Fruit fly (Drosophila melanogaster) whole organism, embryonic: ENCODE data around the gene pix.

ENCODE experiments used
- Antp ChIP-seq: fragments of 200-800 bp; sonication (Bioruptor generic); optimal IDR thresholded peaks from 3 replicates; lab custom pipeline; 2016; ENCODE audit warnings: missing biosample characterization, missing genetic modification characterization
- Asciz ChIP-seq: fragments of 200-800 bp; sonication (Bioruptor generic); optimal IDR thresholded peaks from 2 replicates; lab custom pipeline; 2017; ENCODE audit warnings: missing biosample characterization, mild to moderate bottlenecking, missing genetic modification characterization, missing genetic modification reagents
- Bgb ChIP-seq: fragments of 200-800 bp; sonication (Bioruptor generic); IDR thresholded peaks from 2 replicates; pipeline ENCODE4 v1.3.6; 2022; ENCODE audit warnings: missing biosample characterization, missing genetic modification characterization; ENCODE audit not compliant: partially characterized antibody
- Blimp-1 ChIP-seq: fragments of 200-800 bp; sonication (Bioruptor generic); optimal IDR thresholded peaks from 3 replicates; lab custom pipeline; 2018; ENCODE audit warnings: missing biosample characterization, missing genetic modification characterization, mild to moderate bottlenecking, moderate library complexity, missing genetic modification reagents
- CG10267 ChIP-seq: fragments of 200-800 bp; sonication (Bioruptor generic); optimal IDR thresholded peaks from 2 replicates; lab custom pipeline; 2018; ENCODE audit warnings: missing biosample characterization, mild to moderate bottlenecking, missing genetic modification characterization, moderate library complexity
- CG10565 ChIP-seq: fragments of 200-800 bp; sonication (Bioruptor generic); optimal IDR thresholded peaks from 3 replicates; lab custom pipeline; 2016; ENCODE audit warnings: missing biosample characterization, mild to moderate bottlenecking, missing genetic modification characterization
- CG11093 ChIP-seq: fragments of 200-800 bp; sonication (Bioruptor generic); IDR thresholded peaks from 3 replicates; pipeline ENCODE4 v1.3.6; 2022; ENCODE audit warnings: missing biosample characterization, missing genetic modification characterization
- CG11696 ChIP-seq: fragments of 200-800 bp; sonication (Bioruptor generic); IDR thresholded peaks from 2 replicates; pipeline ENCODE4 v1.3.6; 2022; ENCODE audit warnings: missing biosample characterization, missing genetic modification characterization
- CG12391 ChIP-seq: fragments of 200-800 bp; sonication (Bioruptor generic); optimal IDR thresholded peaks from 3 replicates; lab custom pipeline; 2018; ENCODE audit warnings: missing biosample characterization, mild to moderate bottlenecking, missing genetic modification characterization, moderate library complexity
- CG12942 ChIP-seq: fragments of 200-800 bp; sonication (Bioruptor generic); optimal IDR thresholded peaks from 3 replicates; lab custom pipeline; 2016; ENCODE audit warnings: missing biosample characterization, missing genetic modification characterization
- CG14710 ChIP-seq: fragments of 200-800 bp; sonication (Bioruptor generic); optimal IDR thresholded peaks from 3 replicates; lab custom pipeline; 2019; ENCODE audit warnings: missing biosample characterization, mild to moderate bottlenecking, missing genetic modification characterization, moderate library complexity
- CG14965 ChIP-seq: fragments of 200-800 bp; sonication (Bioruptor generic); optimal IDR thresholded peaks from 2 replicates; lab custom pipeline; 2016; ENCODE audit warnings: missing biosample characterization, missing genetic modification characterization, borderline replicate concordance
- CG15011 ChIP-seq: fragments of 200-800 bp; sonication (Bioruptor generic); optimal IDR thresholded peaks from 3 replicates; lab custom pipeline; 2018; ENCODE audit warnings: missing biosample characterization, mild to moderate bottlenecking, missing genetic modification characterization
- CG15269 ChIP-seq: fragments of 200-800 bp; sonication (Bioruptor generic); optimal IDR thresholded peaks from 2 replicates; lab custom pipeline; 2018; ENCODE audit warnings: missing biosample characterization, mild to moderate bottlenecking, missing genetic modification characterization, moderate library complexity
- CG15601 ChIP-seq: fragments of 200-800 bp; sonication (Bioruptor generic); optimal IDR thresholded peaks from 3 replicates; lab custom pipeline; 2019; ENCODE audit warnings: missing biosample characterization, mild to moderate bottlenecking, missing genetic modification characterization, moderate library complexity
- CG15696 ChIP-seq: fragments of 200-800 bp; sonication (Bioruptor generic); optimal IDR thresholded peaks from 2 replicates; lab custom pipeline; 2019; ENCODE audit warnings: missing biosample characterization, mild to moderate bottlenecking, missing genetic modification characterization, moderate library complexity
- CG18619 ChIP-seq: fragments of 200-800 bp; sonication (Bioruptor generic); optimal IDR thresholded peaks from 3 replicates; lab custom pipeline; 2017; ENCODE audit warnings: missing biosample characterization, mild to moderate bottlenecking, missing genetic modification characterization
- CG2120 ChIP-seq: fragments of 200-800 bp; sonication (Bioruptor generic); optimal IDR thresholded peaks from 3 replicates; lab custom pipeline; 2016; ENCODE audit warnings: missing biosample characterization, missing genetic modification characterization
- CG2712 ChIP-seq: fragments of 200-800 bp; optimal IDR thresholded peaks from 3 replicates; lab custom pipeline; 2019; ENCODE audit warnings: missing biosample characterization, mild to moderate bottlenecking, missing genetic modification characterization, moderate library complexity
- CG2889 ChIP-seq: fragments of 200-800 bp; sonication (Bioruptor generic); IDR thresholded peaks from 3 replicates; pipeline ENCODE4 v1.3.6; 2022; ENCODE audit warnings: missing biosample characterization, missing genetic modification characterization
- CG3163 ChIP-seq: fragments of 200-800 bp; sonication (Bioruptor generic); optimal IDR thresholded peaks from 3 replicates; lab custom pipeline; 2016; ENCODE audit warnings: missing biosample characterization, missing genetic modification characterization
- CG3995 ChIP-seq: fragments of 200-800 bp; sonication (Bioruptor generic); optimal IDR thresholded peaks from 3 replicates; lab custom pipeline; 2016; ENCODE audit warnings: missing biosample characterization, missing genetic modification characterization
- CG9797 ChIP-seq: fragments of 200-800 bp; sonication (Bioruptor generic); optimal IDR thresholded peaks from 3 replicates; lab custom pipeline; 2018; ENCODE audit warnings: missing biosample characterization, mild to moderate bottlenecking, missing genetic modification characterization
- Drgx ChIP-seq: fragments of 200-800 bp; sonication (Bioruptor generic); IDR thresholded peaks from 2 replicates; pipeline ENCODE4 v1.3.6; 2022; ENCODE audit warnings: missing biosample characterization, missing genetic modification characterization
- Ets65A ChIP-seq: fragments of 200-800 bp; sonication (Bioruptor generic); peaks from one replicate; lab custom pipeline; 2016; ENCODE audit warnings: missing biosample characterization, missing genetic modification characterization
- H2.0 ChIP-seq: fragments of 200-800 bp; sonication (Bioruptor generic); IDR thresholded peaks from 2 replicates; pipeline ENCODE4 v1.3.6; 2022; ENCODE audit warnings: missing biosample characterization, missing genetic modification characterization
- Hmr ChIP-seq: fragments of 200-800 bp; sonication (Bioruptor generic); optimal IDR thresholded peaks from 3 replicates; lab custom pipeline; 2017; ENCODE audit warnings: mild to moderate bottlenecking, missing biosample characterization, missing genetic modification reagents, missing genetic modification characterization
- Hmx ChIP-seq: fragments of 200-800 bp; sonication (Bioruptor generic); optimal IDR thresholded peaks from 2 replicates; lab custom pipeline; 2016; ENCODE audit warnings: missing biosample characterization, missing genetic modification characterization
- Hr78 ChIP-seq, 2 experiments: fragments of 200-800 bp in 1 of 2; fragments of >200 bp in 1 of 2; sonication (Bioruptor generic) in 1 of 2; optimal IDR thresholded peaks; 2 replicates each; lab custom pipeline; 2017 to 2019; ENCODE audit warnings: missing biosample characterization in 2 of 2, missing genetic modification characterization in 2 of 2, mild to moderate bottlenecking in 1 of 2, moderate library complexity in 1 of 2
- MTF-1 ChIP-seq: fragments of 200-800 bp; sonication (Bioruptor generic); optimal IDR thresholded peaks from 2 replicates; lab custom pipeline; 2018; ENCODE audit warnings: missing biosample characterization, mild to moderate bottlenecking, missing genetic modification characterization, borderline replicate concordance
- Side ChIP-seq: fragments of 200-800 bp; sonication (Bioruptor generic); optimal IDR thresholded peaks from 2 replicates; lab custom pipeline; 2016; ENCODE audit warnings: missing biosample characterization, missing genetic modification characterization
- Taf1 ChIP-seq: fragments of 200-800 bp; sonication (Bioruptor generic); IDR thresholded peaks from 2 replicates; pipeline ENCODE4 v1.3.6; 2022; ENCODE audit warnings: missing biosample characterization, missing genetic modification characterization
- aop ChIP-seq: fragments of 200-800 bp; sonication (Bioruptor generic); IDR thresholded peaks from 2 replicates; pipeline ENCODE4 v1.3.6; 2022; ENCODE audit warnings: missing biosample characterization, missing genetic modification characterization
- az2 ChIP-seq: fragments of 200-800 bp; sonication (Bioruptor generic); optimal IDR thresholded peaks from 3 replicates; lab custom pipeline; 2016; ENCODE audit warnings: missing biosample characterization, missing genetic modification characterization
- cad ChIP-seq: fragments of >200 bp; optimal IDR thresholded peaks from 2 replicates; lab custom pipeline; 2017; ENCODE audit warnings: missing biosample characterization, missing genetic modification characterization
- chif ChIP-seq, 2 experiments: fragments of 200-800 bp; sonication (Bioruptor generic); optimal IDR thresholded peaks; 3 replicates each; lab custom pipeline; 2016; ENCODE audit warnings: missing biosample characterization in 2 of 2, missing genetic modification characterization in 2 of 2
- ewg ChIP-seq: fragments of 200-800 bp; sonication (Bioruptor generic); optimal IDR thresholded peaks from 3 replicates; lab custom pipeline; 2017; ENCODE audit warnings: mild to moderate bottlenecking, missing biosample characterization, missing genetic modification reagents, missing genetic modification characterization
- gem ChIP-seq: fragments of 200-800 bp; sonication (Bioruptor generic); optimal IDR thresholded peaks from 2 replicates; lab custom pipeline; 2019; ENCODE audit warnings: missing biosample characterization, mild to moderate bottlenecking, missing genetic modification characterization, moderate library complexity
- gsb-n ChIP-seq: fragments of 200-800 bp; sonication (Bioruptor generic); optimal IDR thresholded peaks from 3 replicates; lab custom pipeline; 2018; ENCODE audit warnings: missing biosample characterization, mild to moderate bottlenecking, missing genetic modification characterization
- klu ChIP-seq: fragments of 200-800 bp; sonication (Bioruptor generic); IDR thresholded peaks from 2 replicates; pipeline ENCODE4 v1.3.6; 2022; ENCODE audit warnings: missing biosample characterization, missing genetic modification characterization
- knrl ChIP-seq: fragments of 200-800 bp; sonication (Bioruptor generic); IDR thresholded peaks from 3 replicates; pipeline ENCODE4 v1.3.6; 2022; ENCODE audit warnings: missing biosample characterization, missing genetic modification characterization; ENCODE audit not compliant: partially characterized antibody
- lmd ChIP-seq: fragments of 200-800 bp; sonication (Bioruptor generic); IDR thresholded peaks from 2 replicates; pipeline ENCODE4 v1.3.6; 2022; ENCODE audit warnings: missing biosample characterization, missing genetic modification characterization
- pan ChIP-seq, 4 experiments: fragments of >200 bp in 3 of 4; fragments of 200-800 bp in 1 of 4; sonication (Bioruptor generic) in 1 of 4; optimal IDR thresholded peaks in 3 of 4; IDR thresholded peaks in 1 of 4; 2 replicates each; pipeline versions ENCODE4 v1.3.6 to Lab custom; 2017 to 2022; ENCODE audit warnings: missing biosample characterization in 2 of 4, missing genetic modification characterization in 2 of 4, mixed read lengths in 1 of 4
- pfk ChIP-seq: fragments of 200-800 bp; sonication (Bioruptor generic); optimal IDR thresholded peaks from 2 replicates; lab custom pipeline; 2018; ENCODE audit warnings: missing biosample characterization, mild to moderate bottlenecking, missing genetic modification characterization, moderate library complexity
- row ChIP-seq: fragments of 200-800 bp; sonication (Bioruptor generic); IDR thresholded peaks from 3 replicates; pipeline ENCODE4 v1.3.6; 2022; ENCODE audit warnings: missing biosample characterization, missing genetic modification characterization
- scrt ChIP-seq: fragments of 200-800 bp; sonication (Bioruptor generic); optimal IDR thresholded peaks from 2 replicates; lab custom pipeline; 2018; ENCODE audit warnings: missing biosample characterization, mild to moderate bottlenecking, missing genetic modification characterization, moderate library complexity
- shn ChIP-seq: fragments of 200-800 bp; sonication (Bioruptor generic); optimal IDR thresholded peaks from 3 replicates; lab custom pipeline; 2016; ENCODE audit warnings: missing biosample characterization, missing genetic modification characterization
- vvl ChIP-seq: fragments of 200-800 bp; sonication (Bioruptor generic); IDR thresholded peaks from 2 replicates; pipeline ENCODE4 v1.3.6; 2022; ENCODE audit warnings: missing biosample characterization, missing genetic modification characterization

pix gene

dm6 chr3L:8953199-8953956 lies 21.2 kb downstream of the pix start (continued):
- TF ChIP-seq cad (GFP tag; lab: Kevin White, UChicago) (no peak), scrt (GFP tag; lab: Kevin White, UChicago) (peak; percentile 64), gem (tag; lab: Kevin White, UChicago) (peak; percentile 84), Hr78 (GFP tag; optimal IDR thresholded peaks at IDR 0.05; lab: Kevin White, UChicago) (no peak), Side (peak; percentile 16), H2.0 (GFP tag; lab: Robert Waterston, UW) (no peak), CG3163 (GFP tag; lab: Kevin White, UChicago) (no peak), CG10267 (tag; lab: Kevin White, UChicago) (peak; percentile 51), gsb-n (tag; lab: Kevin White, UChicago) (peak; percentile 53), CG14710 (tag; lab: Kevin White, UChicago) (peak; percentile 44), shn (GFP tag; lab: Kevin White, UChicago) (peak; percentile 30), CG3995 (GFP tag; lab: Kevin White, UChicago) (no peak), Drgx (GFP tag; lab: Robert Waterston, UW) (peak; percentile 67; the same call in 1 of the 2 replicates), Hmr (peak; percentile 89), CG11093 (GFP tag; lab: Robert Waterston, UW) (0 out of 3 replicates have a peak, but pooled peaks have one; percentile 47), CG2120 (GFP tag; lab: Kevin White, UChicago) (peak; percentile 70), ewg (GFP tag; lab: Kevin White, UChicago) (peak; percentile 16), Hmx (GFP tag; lab: Kevin White, UChicago) (no peak), Blimp-1 (GFP tag; lab: Kevin White, UChicago) (peak; percentile 59), MTF-1 (GFP tag; lab: Kevin White, UChicago) (peak; percentile 25), pan (optimal IDR thresholded peaks at IDR 0.05; lab: Kevin White, UChicago) (no peak), pan (GFP tag; optimal IDR thresholded peaks at IDR 0.05 in 1 of 2, IDR thresholded peaks at IDR 0.05 in 1 of 2) (peak in 1 of 2 experiments; percentile 16), CG14965 (GFP tag; lab: Kevin White, UChicago) (no peak), CG9797 (GFP tag; lab: Kevin White, UChicago) (no peak), pfk (GFP tag; lab: Kevin White, UChicago) (peak; percentile 11), Taf1 (GFP tag; lab: Robert Waterston, UW) (no peak), CG10565 (GFP tag; lab: Kevin White, UChicago) (no peak), Antp (GFP tag; lab: Kevin White, UChicago) (peak; percentile 53), klu (GFP tag; lab: Robert Waterston, UW) (no peak), az2 (GFP tag; lab: Kevin White, UChicago) (peak; percentile 37), lmd (GFP tag; lab: Robert Waterston, UW) (0 out of 2 replicates have a peak, but pooled peaks have one; percentile 57), CG18619 (peak; percentile 53), Ets65A (GFP tag; lab: Kevin White, UChicago) (peak; percentile 46), CG15601 (tag; lab: Kevin White, UChicago) (peak; percentile 40), CG15011 (GFP tag; lab: Kevin White, UChicago) (peak; percentile 57), knrl (0 out of 3 replicates have a peak, but pooled peaks have one; percentile 8), CG11696 (no peak), row (peak; percentile 93), CG12942 (GFP tag; lab: Kevin White, UChicago) (no peak), CG2712 (peak; percentile 72), CG2889 (no peak), aop (GFP tag; lab: Robert Waterston, UW) (no peak), Bgb (GFP tag; lab: Robert Waterston, UW) (peak; percentile 53), vvl (GFP tag; lab: Robert Waterston, UW) (peak; percentile 14; the same call in 1 of the 2 replicates), Asciz (GFP tag; lab: Kevin White, UChicago) (peak; percentile 68), CG15269 (peak; percentile 77), chif (GFP tag; optimal IDR thresholded peaks at IDR 0.05; lab: Kevin White, UChicago) (peak in 1 of 2 experiments; percentile 34), CG12391 (tag; lab: Kevin White, UChicago) (peak; percentile 70), CG15696 (tag; lab: Kevin White, UChicago) (peak; percentile 32)
